Fruit fly (Drosophila melanogaster): ENCODE results near the gene CG11122.

DNA sequence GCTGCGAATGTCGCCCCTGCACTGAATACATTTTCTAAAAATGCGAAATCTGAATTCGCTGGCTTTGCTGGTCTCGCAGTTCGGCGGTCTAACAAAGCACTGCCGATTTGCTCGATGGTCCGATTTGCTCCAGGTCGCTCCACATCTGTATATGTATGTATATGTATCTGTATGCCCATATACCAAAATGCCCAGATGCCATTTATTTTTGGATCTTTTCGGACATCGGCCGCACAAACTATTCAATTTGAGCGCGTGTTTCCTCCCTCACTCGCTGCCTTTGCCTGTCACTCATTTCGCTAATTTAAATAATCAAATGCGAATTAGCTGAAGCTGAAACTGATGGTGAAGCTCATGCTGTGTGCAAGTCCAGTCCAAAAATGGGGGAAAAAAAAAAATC is 61.5 kb downstream of the CG11122 start, which contains the start of gene CG1537:
- no peak for TF ChIP-seq lz (GFP tag; optimal IDR thresholded peaks at IDR 0.05)
- TF ChIP-seq salr (GFP tag; optimal IDR thresholded peaks at IDR 0.05): no peak
- no peak for TF ChIP-seq Hr38 (GFP tag; optimal IDR thresholded peaks at IDR 0.05)
- no peak for TF ChIP-seq Hr39 (GFP tag; optimal IDR thresholded peaks at IDR 0.05)
- no peak for TF ChIP-seq Sox102F (GFP tag; optimal IDR thresholded peaks at IDR 0.05)
